Fruit fly (Drosophila melanogaster): ENCODE measurements around the gene CG5151.

CG5151 gene

dm6 chr3L:16113003-16113606 is 51.4 kb downstream of the CG5151 start, which contains the start of gene Taf4 (continued):
- TF ChIP-seq Hand (GFP tag; optimal IDR thresholded peaks at IDR 0.05) (no peak), CG4328 (GFP tag; optimal IDR thresholded peaks at IDR 0.05) (no peak), pho (GFP tag; optimal IDR thresholded peaks at IDR 0.05) (no peak), NfI (GFP tag; optimal IDR thresholded peaks at IDR 0.05) (no peak), Pdp1 (GFP tag; optimal IDR thresholded peaks at IDR 0.05) (no peak), HLHmδ (GFP tag; optimal IDR thresholded peaks at IDR 0.05) (peak; percentile 16), Dref (GFP tag; IDR thresholded peaks at IDR 0.05) (peak; percentile 48), Opbp (GFP tag; IDR thresholded peaks at IDR 0.05; ENCODE audit: partially characterized antibody) (peak; percentile 54; the same call in 1 of the 3 replicates), HLH3B (GFP tag; IDR thresholded peaks at IDR 0.05) (no peak), pita (GFP tag; optimal IDR thresholded peaks at IDR 0.05) (no peak), Sin3A (optimal IDR thresholded peaks at IDR 0.05) (no peak), Lhr (GFP tag; optimal IDR thresholded peaks at IDR 0.05) (no peak), CG10274 (GFP tag; optimal IDR thresholded peaks at IDR 0.05) (no peak), CG18619 (GFP tag; optimal IDR thresholded peaks at IDR 0.05) (no peak), Dll (GFP tag; IDR thresholded peaks at IDR 0.05; ENCODE audit: partially characterized antibody) (no peak), gfzf (GFP tag; optimal IDR thresholded peaks at IDR 0.05) (peak; percentile 75), ssp (GFP tag; IDR thresholded peaks at IDR 0.05) (peak; percentile 57; the same call in 1 of the 2 replicates), Stat92E (GFP tag; optimal IDR thresholded peaks at IDR 0.05) (no peak), Doc2 (GFP tag; IDR thresholded peaks at IDR 0.05) (no peak), crol (GFP tag; IDR thresholded peaks at IDR 0.05) (peak; percentile 84), sim (GFP tag; IDR thresholded peaks at IDR 0.05) (no peak), Adf1 (GFP tag; IDR thresholded peaks at IDR 0.05) (no peak), jumu (GFP tag; optimal IDR thresholded peaks at IDR 0.05) (no peak), lola (GFP tag; optimal IDR thresholded peaks at IDR 0.05) (no peak), pzg (GFP tag; optimal IDR thresholded peaks at IDR 0.05) (peak; percentile 39), CG1529 (GFP tag; optimal IDR thresholded peaks at IDR 0.05) (peak; percentile 31), Hey (tag; optimal IDR thresholded peaks at IDR 0.05) (no peak), CG2202 (tag; optimal IDR thresholded peaks at IDR 0.05) (no peak), Deaf1 (tag; optimal IDR thresholded peaks at IDR 0.05) (no peak), CG13424 (tag; optimal IDR thresholded peaks at IDR 0.05) (no peak), CG11696 (GFP tag; IDR thresholded peaks at IDR 0.05) (no peak), CG6654 (GFP tag; optimal IDR thresholded peaks at IDR 0.05) (no peak), MESR4 (GFP tag; optimal IDR thresholded peaks at IDR 0.05) (peak; percentile 92), gcm2 (GFP tag; optimal IDR thresholded peaks at IDR 0.05) (peak; percentile 51), CG1024 (GFP tag; IDR thresholded peaks at IDR 0.05) (no peak), slou (GFP tag; optimal IDR thresholded peaks at IDR 0.05) (no peak), E2f2 (GFP tag; IDR thresholded peaks at IDR 0.05) (peak; percentile 28), CG3995 (GFP tag; optimal IDR thresholded peaks at IDR 0.05) (peak; percentile 95), Usf (GFP tag; optimal IDR thresholded peaks at IDR 0.05) (no peak), NC2β (GFP tag; optimal IDR thresholded peaks at IDR 0.05) (no peak), CG31224 (GFP tag; IDR thresholded peaks at IDR 0.05) (no peak; the same call in 1 of the 2 replicates), yki (optimal IDR thresholded peaks at IDR 0.05) (no peak), hbn (GFP tag; IDR thresholded peaks at IDR 0.05; ENCODE audit: partially characterized antibody) (no peak), ac (GFP tag; optimal IDR thresholded peaks at IDR 0.05) (peak; percentile 46), twi (tag; optimal IDR thresholded peaks at IDR 0.05) (no peak), ttk (GFP tag; IDR thresholded peaks at IDR 0.05) (no peak), cad (GFP tag; optimal IDR thresholded peaks at IDR 0.05) (no peak)
